Worm (Caenorhabditis elegans) whole organism, midembryonic: Measurements from ENCODE around the gene F55A11.11.

Experiments
- T22C8.4 ChIP-seq: fragments of 200-800 bp; sonication (Bioruptor generic); IDR thresholded peaks from 2 replicates; pipeline ENCODE4 v1.3.6; 2022; ENCODE audit warnings: missing genetic modification characterization, missing compliant biosample characterization
- cog-1 ChIP-seq: sonication (generic microtip); optimal IDR thresholded peaks from 2 replicates; lab custom pipeline; 2016; ENCODE audit warnings: missing genetic modification characterization, missing compliant biosample characterization
- flt-1 ChIP-seq: fragments of 200-800 bp; sonication (Bioruptor generic); IDR thresholded peaks from 2 replicates; pipeline ENCODE4 v1.3.6; 2022; ENCODE audit warnings: missing genetic modification characterization, missing compliant biosample characterization
- med-1 ChIP-seq: sonication (generic microtip); optimal IDR thresholded peaks from 2 replicates; lab custom pipeline; 2017; ENCODE audit warnings: missing genetic modification characterization, mild to moderate bottlenecking, missing compliant biosample characterization, antibody characterized with exemption, missing genetic modification reagents; ENCODE audit not compliant: insufficient read depth
- ref-1 ChIP-seq: fragments of 200-800 bp; sonication (Bioruptor generic); conservative IDR thresholded peaks from 2 replicates; pipeline ENCODE4 v1.3.6; 2022; ENCODE audit warnings: missing genetic modification reagents, missing genetic modification characterization, missing compliant biosample characterization
- tab-1 ChIP-seq: fragments of 200-800 bp; sonication (Bioruptor generic); IDR thresholded peaks from 2 replicates; pipeline ENCODE4 v1.3.6; 2022; ENCODE audit warnings: missing genetic modification characterization, missing compliant biosample characterization
- ztf-23 ChIP-seq: fragments of 200-800 bp; sonication (Bioruptor generic); IDR thresholded peaks from 2 replicates; pipeline ENCODE4 v1.3.6; 2022; ENCODE audit warnings: missing genetic modification reagents, missing genetic modification characterization, missing compliant biosample characterization

DNA sequence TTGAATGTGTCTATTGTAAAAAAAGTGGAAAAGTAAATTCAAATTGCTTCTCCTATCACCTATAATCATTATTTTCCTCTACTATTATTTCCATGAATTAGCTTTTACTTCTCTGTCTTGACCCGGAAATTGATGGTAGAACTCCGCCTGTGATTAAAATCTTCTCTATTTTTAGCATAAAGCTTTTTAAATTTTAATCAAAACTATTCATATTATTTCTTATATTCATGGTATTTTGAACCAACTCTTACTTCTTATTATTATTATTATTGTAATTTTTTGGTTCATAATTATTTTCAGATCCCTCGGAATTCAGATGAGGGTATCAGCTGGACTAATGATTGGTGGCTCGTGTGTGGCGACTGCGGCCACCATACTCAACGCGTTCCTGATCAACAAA is 15.9 kb upstream of the F55A11.11 start, which contains the start of gene sel-11:
- TF ChIP-seq med-1 (GFP tag; lab: Kevin White, UChicago): no peak
- no peak for TF ChIP-seq tab-1 (GFP tag; lab: Robert Waterston, UW)
- TF ChIP-seq cog-1: no peak
- TF ChIP-seq ref-1 (GFP tag; lab: Robert Waterston, UW): no peak
- TF ChIP-seq T22C8.4 (GFP tag; lab: Robert Waterston, UW): no peak
- no peak for TF ChIP-seq ztf-23
- TF ChIP-seq flt-1: no peak
